Worm (Caenorhabditis elegans) whole organism, L2 larva: Measurements from ENCODE around the gene F57A8.1.

Source experiments
- F13H6.1 ChIP-seq: sonication (generic microtip); optimal IDR thresholded peaks from 2 replicates; lab custom pipeline; 2016; ENCODE audit warnings: missing genetic modification characterization, missing compliant biosample characterization
- ama-1 ChIP-seq: fragments of 150-350 bp; optimal IDR thresholded peaks from 2 replicates; lab custom pipeline; 2018; ENCODE audit warnings: inconsistent platforms
- blmp-1 ChIP-seq: sonication (generic microtip); optimal IDR thresholded peaks from 2 replicates; lab custom pipeline; 2017; ENCODE audit warnings: missing genetic modification characterization, mild to moderate bottlenecking, missing compliant biosample characterization, antibody characterized with exemption, moderate library complexity; ENCODE audit not compliant: insufficient read depth
- dmd-4 ChIP-seq: sonication (generic microtip); optimal IDR thresholded peaks from 2 replicates; lab custom pipeline; 2017; ENCODE audit warnings: missing biosample characterization, missing genetic modification characterization
- fos-1 ChIP-seq: fragments of 150-350 bp; optimal IDR thresholded peaks from 2 replicates; lab custom pipeline; 2014; ENCODE audit warnings: missing biosample characterization, missing genetic modification characterization
- nhr-77 ChIP-seq: fragments of 150-350 bp; optimal IDR thresholded peaks from 2 replicates; lab custom pipeline; 2014; ENCODE audit warnings: missing biosample characterization, missing genetic modification characterization
- snpc-4 ChIP-seq: fragments of 150-350 bp; optimal IDR thresholded peaks from 2 replicates; lab custom pipeline; 2014; ENCODE audit warnings: missing biosample characterization, missing genetic modification characterization
- unc-62 ChIP-seq: fragments of 150-350 bp; optimal IDR thresholded peaks from 2 replicates; lab custom pipeline; 2014; ENCODE audit warnings: missing biosample characterization, missing genetic modification reagents, missing genetic modification characterization

DNA sequence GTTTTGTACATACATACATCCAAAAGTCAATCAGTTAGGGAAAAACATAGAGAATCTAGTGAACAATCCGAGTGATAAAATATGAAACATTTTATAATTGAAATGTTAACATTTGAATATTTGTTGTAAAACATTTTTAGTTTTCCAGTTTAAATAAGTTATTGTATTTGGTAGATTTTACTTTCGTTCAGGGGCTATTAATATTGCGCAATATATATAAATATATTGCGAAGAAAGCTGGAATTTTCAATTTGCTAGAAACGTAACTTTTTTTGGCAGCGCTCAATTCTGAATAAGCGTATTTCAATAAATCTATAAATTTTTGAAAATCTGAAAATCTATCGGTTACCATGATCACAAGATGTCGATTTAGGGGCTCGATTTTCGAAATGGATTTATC is 29.7 kb upstream of the F57A8.1 start:
- TF ChIP-seq F13H6.1 (no peak), nhr-77 (tag; lab: Kevin White, UChicago) (no peak), snpc-4 (tag; lab: Kevin White, UChicago) (no peak), ama-1 (no peak), blmp-1 (tag; lab: Kevin White, UChicago) (no peak), dmd-4 (tag; lab: Kevin White, UChicago) (no peak), fos-1 (tag; lab: Kevin White, UChicago) (no peak), unc-62 (no peak)
